Worm (Caenorhabditis elegans): ENCODE measurements around the gene M02A10.1.

DNA sequence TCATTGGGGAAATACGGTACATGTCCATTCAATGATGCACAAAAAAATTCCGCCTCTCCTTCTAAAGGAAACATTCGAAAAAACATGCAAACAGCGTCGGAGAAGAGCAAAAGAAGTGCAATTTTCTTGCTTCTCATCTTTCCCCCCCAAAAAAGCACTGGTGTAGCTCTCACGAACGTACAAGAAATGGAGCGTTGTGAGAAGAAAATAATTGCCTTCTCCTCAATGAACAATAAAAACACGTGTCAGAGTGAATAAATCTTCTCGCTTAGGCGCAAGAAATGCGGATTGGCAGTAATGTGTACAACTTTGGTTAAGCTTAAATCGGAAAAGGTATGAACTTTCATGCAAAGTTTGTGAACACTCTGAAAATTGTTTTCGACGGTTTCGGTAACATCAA lies 41.7 kb downstream of the M02A10.1 start:
- TF ChIP-seq fkh-10 (GFP tag; optimal IDR thresholded peaks at IDR 0.05) (no peak), dmd-8 (GFP tag; IDR thresholded peaks at IDR 0.05) (no peak), ceh-20 (GFP tag; IDR thresholded peaks at IDR 0.05) (no peak), nhr-102 (tag; optimal IDR thresholded peaks at IDR 0.05) (no peak), nhr-237 (tag; optimal IDR thresholded peaks at IDR 0.05) (no peak)
